Worm (Caenorhabditis elegans): ENCODE measurements around the gene grl-25.
"Not testable (repeated sequence)": the region's sequence is repeated elsewhere in the genome, so short reads cannot be mapped to it uniquely, and the experiment has no call there.

The grl-25 gene

ce11 chrIII:8986872-8987271 lies 24.8 kb downstream of the grl-25 start:
- TF ChIP-seq elt-2 (tag; optimal IDR thresholded peaks at IDR 0.05) (peak; percentile 32), ceh-34 (tag; optimal IDR thresholded peaks at IDR 0.05) (peak; percentile 25), ttx-3 (tag; optimal IDR thresholded peaks at IDR 0.05) (no peak), rnt-1 (tag; optimal IDR thresholded peaks at IDR 0.05) (no peak)

- TF ChIP-seq unc-3 (GFP tag; conservative IDR thresholded peaks at IDR 0.05) (no peak), unc-3 (tag; optimal IDR thresholded peaks at IDR 0.05) (no peak), C08G9.2 (tag; optimal IDR thresholded peaks at IDR 0.05) (no peak), ref-2 (tag; optimal IDR thresholded peaks at IDR 0.05) (no peak), ets-4 (tag; optimal IDR thresholded peaks at IDR 0.05) (no peak), pqm-1 (tag; optimal IDR thresholded peaks at IDR 0.05) (no peak), tbx-2 (tag; optimal IDR thresholded peaks at IDR 0.05) (no peak)
Measured at ce11 chrIII:8988061-8988460, 26.0 kb downstream of the grl-25 start.

DNA sequence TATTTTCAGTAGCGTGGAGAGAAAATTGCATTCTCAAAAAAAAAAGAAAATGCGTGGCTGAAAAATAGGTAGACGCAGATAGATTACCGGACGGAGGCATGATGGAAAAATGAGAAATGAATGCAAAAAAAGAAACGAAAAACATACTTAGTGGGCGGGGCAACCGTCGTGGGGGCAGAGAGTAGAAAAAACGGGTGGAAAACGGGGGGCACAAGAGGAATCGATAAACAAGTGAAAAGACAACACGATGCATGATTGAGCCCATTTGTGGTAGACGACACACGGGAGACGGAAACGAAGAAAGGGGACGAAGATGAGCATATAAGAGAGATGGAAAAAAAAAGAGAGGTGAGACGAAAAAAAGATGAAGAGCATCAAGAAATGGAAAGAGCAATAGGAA lies 26.5 kb downstream of the grl-25 start:
- TF ChIP-seq npax-4 (tag; optimal IDR thresholded peaks at IDR 0.05) (no peak), elt-4 (tag; optimal IDR thresholded peaks at IDR 0.05) (no peak), pha-4 (tag; optimal IDR thresholded peaks at IDR 0.05) (no peak), elt-2 (tag; optimal IDR thresholded peaks at IDR 0.05) (no peak), madf-2 (tag; optimal IDR thresholded peaks at IDR 0.05) (no peak), ahr-1 (tag; optimal IDR thresholded peaks at IDR 0.05) (no peak)

DNA sequence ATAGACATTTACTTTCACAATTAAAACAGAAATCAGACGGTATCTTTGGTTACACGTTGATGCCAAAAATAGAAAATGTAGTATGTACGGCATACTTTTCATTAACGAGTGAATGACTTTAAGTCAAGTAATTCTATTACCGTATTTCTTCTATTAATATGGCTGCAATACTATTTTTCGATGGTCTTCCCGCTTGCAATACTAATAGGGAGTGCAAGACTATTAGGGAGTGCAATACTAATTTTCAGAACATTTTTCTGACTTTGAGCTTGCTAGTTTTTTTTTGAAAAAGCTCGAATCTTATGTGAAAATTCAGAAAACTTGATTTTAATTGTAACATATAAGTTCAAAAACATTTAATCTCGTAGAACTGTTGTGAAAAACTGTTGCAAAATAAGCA lies 27.7 kb downstream of the grl-25 start, which contains the start of gene R08D7.7:
Gene R08D7.7 (plus strand): TSS at position 301 of the 400 bp plus-strand sequence.
- not testable (repeated sequence) for TF ChIP-seq C08G9.2, odd-2, hlh-8 (tag; optimal IDR thresholded peaks at IDR 0.05)

DNA sequence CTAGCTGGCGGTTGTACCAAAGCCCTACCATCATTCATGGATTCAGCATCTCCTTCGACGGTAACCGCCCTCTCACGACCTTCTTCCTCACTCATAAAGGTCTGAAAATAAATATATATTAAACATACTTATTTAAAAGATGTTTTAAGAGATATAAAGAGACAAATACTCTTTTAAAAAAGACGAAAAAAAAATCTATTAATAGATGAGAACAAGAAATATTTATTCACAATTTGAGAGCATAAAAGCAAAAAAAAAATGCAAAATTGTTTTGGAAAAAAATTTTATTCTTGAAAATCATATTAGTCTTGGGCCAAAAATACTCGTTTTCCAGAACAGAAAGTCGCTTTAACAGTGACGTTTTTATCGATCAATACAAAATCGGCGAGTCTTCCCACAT lies 34.6 kb downstream of the grl-25 start, which contains the start of gene skat-1:
Gene skat-1 (minus strand): TSS at position 101 of the 400 bp plus-strand sequence.
- TF ChIP-seq ceh-19 (GFP tag; optimal IDR thresholded peaks at IDR 0.05) (no peak), zip-5 (tag; optimal IDR thresholded peaks at IDR 0.05) (no peak)

DNA sequence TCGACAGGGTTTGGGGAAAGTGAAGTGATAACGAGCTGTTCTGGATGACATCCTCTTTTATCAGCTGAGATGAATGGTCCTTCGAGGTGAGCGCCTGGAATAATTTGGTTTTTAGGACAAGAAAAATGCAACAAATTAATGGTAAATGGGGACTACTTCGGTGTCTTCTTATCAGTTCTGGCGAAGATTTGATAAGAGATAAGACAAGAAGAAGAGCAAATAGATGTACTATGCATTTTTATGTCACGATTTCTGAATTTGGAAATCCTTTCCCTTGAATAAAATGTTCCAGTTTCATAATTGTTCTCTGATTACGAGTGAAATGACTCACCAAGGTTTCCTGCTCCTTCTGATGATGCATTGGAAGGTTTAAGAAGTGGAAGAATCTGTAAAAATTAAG lies 35.7 kb downstream of the grl-25 start:
- TF ChIP-seq ceh-31 (tag; optimal IDR thresholded peaks at IDR 0.05) (no peak), elt-2 (tag; optimal IDR thresholded peaks at IDR 0.05) (peak; percentile 88)

DNA sequence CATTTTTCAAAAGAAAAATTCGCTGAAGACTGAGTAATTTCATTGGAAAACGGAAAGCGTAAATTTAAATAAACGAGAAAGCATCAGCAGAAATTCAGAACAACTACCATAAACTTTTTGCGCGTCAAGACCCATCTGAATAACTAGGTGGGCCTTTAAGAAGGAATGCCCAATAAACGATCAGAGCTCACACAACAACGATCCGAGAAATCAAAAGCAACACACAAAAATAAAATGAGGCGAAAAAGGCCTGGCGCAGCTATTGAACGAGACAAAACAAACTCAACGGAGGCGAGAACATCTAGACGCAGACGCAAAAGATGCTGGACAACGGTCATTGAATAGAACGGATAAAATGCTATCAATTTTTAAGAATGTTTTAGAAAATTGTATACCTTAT lies 36.8 kb downstream of the grl-25 start:
- TF ChIP-seq pha-4 (tag; optimal IDR thresholded peaks at IDR 0.05) (no peak), pqm-1 (tag; optimal IDR thresholded peaks at IDR 0.05) (no peak), ceh-14 (tag; optimal IDR thresholded peaks at IDR 0.05) (no peak), zip-5 (tag; optimal IDR thresholded peaks at IDR 0.05) (no peak), pha-2 (tag; optimal IDR thresholded peaks at IDR 0.05) (no peak), ceh-6 (GFP tag; optimal IDR thresholded peaks at IDR 0.05) (no peak)

DNA sequence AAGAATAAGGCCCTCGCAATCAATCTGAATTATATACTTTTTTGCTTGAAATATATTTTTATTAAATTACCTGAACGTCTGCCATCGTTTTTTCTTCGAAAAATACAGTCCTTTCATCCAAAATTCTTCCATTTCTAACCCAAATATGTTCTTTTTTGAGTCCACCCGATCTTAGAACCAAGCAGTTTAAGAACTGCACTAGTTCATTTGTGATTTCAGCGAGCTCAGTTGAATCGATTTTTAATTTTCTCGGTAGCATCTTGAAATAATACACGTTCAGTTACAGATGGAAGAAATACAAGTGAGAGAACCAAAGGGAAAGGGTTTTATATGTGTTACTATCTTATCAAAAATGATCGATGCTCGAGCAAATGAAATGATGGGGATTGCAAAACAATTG lies 37.4 kb downstream of the grl-25 start, which contains the start of gene F59B2.3:
Gene F59B2.3 (minus strand): TSS at position 259 of the 400 bp plus-strand sequence.
- TF ChIP-seq ceh-9 (tag; optimal IDR thresholded peaks at IDR 0.05), result no peak
- TF ChIP-seq eyg-1 (tag; optimal IDR thresholded peaks at IDR 0.05), result no peak
- TF ChIP-seq sdc-2 (tag; optimal IDR thresholded peaks at IDR 0.05), result no peak
- no peak for TF ChIP-seq rnt-1 (tag; optimal IDR thresholded peaks at IDR 0.05)
- no peak for TF ChIP-seq madf-2 (tag; optimal IDR thresholded peaks at IDR 0.05)
- TF ChIP-seq ceh-18 (tag; optimal IDR thresholded peaks at IDR 0.05), result no peak
- no peak for TF ChIP-seq F13H6.1 (tag; optimal IDR thresholded peaks at IDR 0.05)
- no peak for TF ChIP-seq ceh-19 (GFP tag; optimal IDR thresholded peaks at IDR 0.05)
- TF ChIP-seq unc-55 (GFP tag; optimal IDR thresholded peaks at IDR 0.05), result no peak
- TF ChIP-seq odd-2 (tag; optimal IDR thresholded peaks at IDR 0.05), result no peak
- no peak for TF ChIP-seq zip-5 (tag; optimal IDR thresholded peaks at IDR 0.05)
- no peak for TF ChIP-seq elt-2 (tag; optimal IDR thresholded peaks at IDR 0.05)
- no peak for TF ChIP-seq sox-2 (GFP tag; IDR thresholded peaks at IDR 0.05)
- no peak for TF ChIP-seq elt-4 (tag; optimal IDR thresholded peaks at IDR 0.05)
- TF ChIP-seq unc-3 (GFP tag; conservative IDR thresholded peaks at IDR 0.05), result no peak
- TF ChIP-seq unc-3 (tag; optimal IDR thresholded peaks at IDR 0.05), result no peak
- no peak for TF ChIP-seq lin-11 (tag; optimal IDR thresholded peaks at IDR 0.05)
- no peak for TF ChIP-seq ceh-48 (tag; optimal IDR thresholded peaks at IDR 0.05)
- TF ChIP-seq Y22D7AL.16 (tag; optimal IDR thresholded peaks at IDR 0.05), result no peak
